Worm (Caenorhabditis elegans) whole organism, midembryonic: ENCODE data around the gene rund-1.

Experiments
- T22C8.4 ChIP-seq: fragments of 200-800 bp; sonication (Bioruptor generic); IDR thresholded peaks from 2 replicates; pipeline ENCODE4 v1.3.6; 2022; ENCODE audit warnings: missing genetic modification characterization, missing compliant biosample characterization
- cog-1 ChIP-seq: sonication (generic microtip); optimal IDR thresholded peaks from 2 replicates; lab custom pipeline; 2016; ENCODE audit warnings: missing genetic modification characterization, missing compliant biosample characterization
- flt-1 ChIP-seq: fragments of 200-800 bp; sonication (Bioruptor generic); IDR thresholded peaks from 2 replicates; pipeline ENCODE4 v1.3.6; 2022; ENCODE audit warnings: missing genetic modification characterization, missing compliant biosample characterization
- med-1 ChIP-seq: sonication (generic microtip); optimal IDR thresholded peaks from 2 replicates; lab custom pipeline; 2017; ENCODE audit warnings: missing genetic modification characterization, mild to moderate bottlenecking, missing compliant biosample characterization, antibody characterized with exemption, missing genetic modification reagents; ENCODE audit not compliant: insufficient read depth
- ref-1 ChIP-seq: fragments of 200-800 bp; sonication (Bioruptor generic); conservative IDR thresholded peaks from 2 replicates; pipeline ENCODE4 v1.3.6; 2022; ENCODE audit warnings: missing genetic modification reagents, missing genetic modification characterization, missing compliant biosample characterization
- tab-1 ChIP-seq: fragments of 200-800 bp; sonication (Bioruptor generic); IDR thresholded peaks from 2 replicates; pipeline ENCODE4 v1.3.6; 2022; ENCODE audit warnings: missing genetic modification characterization, missing compliant biosample characterization

- TF ChIP-seq ref-1 (GFP tag; lab: Robert Waterston, UW) = no peak
- TF ChIP-seq T22C8.4 (GFP tag; lab: Robert Waterston, UW) = no peak
- TF ChIP-seq tab-1 (GFP tag; lab: Robert Waterston, UW) = no peak
- TF ChIP-seq cog-1 (tag; lab: Kevin White, UChicago) = no peak
- TF ChIP-seq flt-1 = no peak
- TF ChIP-seq med-1 (GFP tag; lab: Kevin White, UChicago) = no peak
Measured at ce11 chrX:617730-618129, 43.8 kb downstream of the rund-1 start.
